Worm (Caenorhabditis elegans): ENCODE data around the gene H11L12.1.

H11L12.1 gene

DNA sequence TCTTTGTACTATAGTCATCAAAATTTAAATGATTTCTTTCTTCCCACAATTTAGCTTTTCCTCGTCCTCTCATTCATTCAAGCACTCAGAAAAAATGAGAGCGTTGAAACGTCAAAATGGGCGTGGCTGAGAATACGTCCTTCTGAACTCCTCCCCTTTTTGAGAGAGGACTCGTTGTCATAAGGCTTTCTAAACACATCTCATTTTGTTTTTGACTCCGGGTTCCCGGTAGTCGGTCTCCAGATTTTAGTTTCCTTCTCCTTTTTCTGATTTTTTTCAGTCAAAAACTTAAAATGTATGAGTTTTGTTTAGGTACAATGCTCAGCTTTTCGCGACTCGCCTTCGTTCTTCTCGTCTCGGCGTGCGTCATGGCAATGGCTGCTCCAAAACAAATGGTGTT is 49.4 kb downstream of the H11L12.1 start, which contains the start of gene nlp-6:
Gene nlp-6, plus strand, starts transcription at position 301 of the 400 bp plus-strand sequence.
- TF ChIP-seq aly-2 (tag; optimal IDR thresholded peaks at IDR 0.05) (no peak), ztf-4 (tag; optimal IDR thresholded peaks at IDR 0.05) (no peak), elt-1 (tag; optimal IDR thresholded peaks at IDR 0.05) (no peak), ZK546.5 (tag; optimal IDR thresholded peaks at IDR 0.05) (no peak), R02D3.7 (tag; optimal IDR thresholded peaks at IDR 0.05) (no peak), unc-62 (GFP tag; optimal IDR thresholded peaks at IDR 0.05) (no peak), mbf-1 (tag; optimal IDR thresholded peaks at IDR 0.05) (no peak), egl-27 (tag; optimal IDR thresholded peaks at IDR 0.05) (no peak), ceh-82 (tag; optimal IDR thresholded peaks at IDR 0.05) (no peak), unc-39 (tag; optimal IDR thresholded peaks at IDR 0.05) (no peak), nhr-129 (tag; optimal IDR thresholded peaks at IDR 0.05) (no peak), nhr-11 (tag; optimal IDR thresholded peaks at IDR 0.05) (no peak), nhr-25 (tag; optimal IDR thresholded peaks at IDR 0.05) (no peak), mdl-1 (tag; optimal IDR thresholded peaks at IDR 0.05) (no peak), zag-1 (tag; optimal IDR thresholded peaks at IDR 0.05) (no peak), gmeb-1 (tag; optimal IDR thresholded peaks at IDR 0.05) (no peak), C34F6.9 (tag; optimal IDR thresholded peaks at IDR 0.05) (no peak), lin-11 (tag; optimal IDR thresholded peaks at IDR 0.05) (no peak), sma-9 (GFP tag; optimal IDR thresholded peaks at IDR 0.05) (no peak), sma-9 (tag; optimal IDR thresholded peaks at IDR 0.05) (no peak), ztf-1 (GFP tag; conservative IDR thresholded peaks at IDR 0.05) (no peak)
